Worm (Caenorhabditis elegans): ENCODE results near the gene T05C12.4.
A peak's percentile ranks its signal among the peaks of the same experiment; 100 is the strongest.

T05C12.4 gene

DNA sequence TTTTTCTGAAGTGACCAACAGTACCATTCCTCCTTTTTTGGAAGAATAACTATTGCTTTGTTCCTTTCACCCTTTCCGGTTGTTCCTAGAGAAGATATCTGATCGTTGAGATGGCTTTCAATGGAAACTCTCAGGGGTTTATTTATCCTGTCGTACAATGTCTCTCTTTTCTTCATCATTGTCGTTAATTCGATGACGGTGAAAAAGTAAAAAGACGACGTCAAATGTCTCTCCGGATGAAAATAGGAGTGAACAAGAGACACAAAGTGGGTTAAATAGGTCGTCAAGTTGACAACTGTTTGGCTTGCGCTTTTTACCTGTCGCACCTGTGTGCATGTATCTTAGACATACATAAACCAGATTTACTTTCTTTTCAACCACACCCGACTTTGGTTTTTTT lies 13.7 kb upstream of the T05C12.4 start:
- TF ChIP-seq blmp-1 (tag; optimal IDR thresholded peaks at IDR 0.05) (peak; percentile 96), efl-3 (GFP tag; optimal IDR thresholded peaks at IDR 0.05) (no peak)

DNA sequence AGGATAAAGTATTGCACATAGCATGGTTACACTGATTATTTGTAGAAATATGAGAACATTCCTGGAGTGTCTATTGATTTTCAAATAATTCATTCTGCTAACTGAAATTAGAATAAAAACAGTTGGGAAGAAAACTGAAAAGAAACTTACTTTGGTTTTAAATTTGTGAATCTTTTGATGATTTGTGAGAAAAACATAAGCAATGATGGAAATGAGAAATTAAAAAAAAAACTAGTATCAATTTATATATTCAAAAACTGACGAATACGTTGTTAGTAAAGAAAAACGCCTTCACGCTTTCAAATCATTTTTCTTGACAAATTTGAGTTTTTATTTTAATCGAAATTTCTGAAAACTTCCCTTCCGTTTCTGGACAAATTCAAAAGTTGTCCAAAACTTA lies 12.9 kb upstream of the T05C12.4 start, which contains the start of gene T05C12.9:
TSS of gene T05C12.9 (minus strand) at position 101 of the 400 bp plus-strand sequence.
- no peak for TF ChIP-seq aly-2 (tag; optimal IDR thresholded peaks at IDR 0.05)
- TF ChIP-seq mdl-1 (tag; optimal IDR thresholded peaks at IDR 0.05): no peak

DNA sequence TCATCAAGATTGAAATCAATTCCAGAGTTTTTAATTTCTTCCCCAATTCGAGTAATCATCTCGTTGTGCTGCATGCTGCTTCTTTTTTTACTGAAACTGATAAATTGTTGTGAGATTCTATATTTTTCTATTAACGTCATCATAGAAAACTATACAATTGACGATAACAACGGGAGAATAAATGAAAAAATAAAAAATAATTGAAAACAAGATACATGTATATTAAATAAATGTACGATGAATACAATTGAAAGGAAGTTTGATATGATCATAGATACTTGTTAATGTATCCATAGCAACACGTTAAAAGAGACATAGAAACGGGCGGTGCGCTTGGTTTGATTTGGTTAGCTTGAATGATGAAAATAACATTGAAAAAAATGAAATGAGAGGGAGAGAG lies 10.3 kb upstream of the T05C12.4 start, which contains the start of gene T05C12.8:
TSS of gene T05C12.8 (minus strand) at position 101 of the 400 bp plus-strand sequence.
- TF ChIP-seq lin-13 (GFP tag; optimal IDR thresholded peaks at IDR 0.05) (no peak), sptf-1 (tag; optimal IDR thresholded peaks at IDR 0.05) (no peak), nhr-84 (tag; optimal IDR thresholded peaks at IDR 0.05) (no peak), fkh-8 (tag; optimal IDR thresholded peaks at IDR 0.05) (peak; percentile 85), C04F5.9 (tag; optimal IDR thresholded peaks at IDR 0.05) (no peak)

- TF ChIP-seq aly-2 (tag; optimal IDR thresholded peaks at IDR 0.05) (peak; percentile 5), nhr-85 (tag) (peak; percentile 53), ztf-11 (tag; optimal IDR thresholded peaks at IDR 0.05) (no peak), lin-35 (GFP tag; optimal IDR thresholded peaks at IDR 0.05) (peak in 1 of 2 experiments; percentile 1)
These were observed 7.3 kb upstream of the T05C12.4 start for ce11 chrII:8187516-8187915.

- TF ChIP-seq lin-14 (GFP tag; optimal IDR thresholded peaks at IDR 0.05): peak; percentile 98
- peak; percentile 98 for TF ChIP-seq xbp-1 (tag; optimal IDR thresholded peaks at IDR 0.05)
- peak; percentile 38 for TF ChIP-seq pqm-1 (tag; optimal IDR thresholded peaks at IDR 0.05)
- peak; percentile 75 for TF ChIP-seq F16B12.6 (tag; optimal IDR thresholded peaks at IDR 0.05)
- TF ChIP-seq snpc-4 (tag; optimal IDR thresholded peaks at IDR 0.05): peak; percentile 91
- TF ChIP-seq C16A3.4 (tag; optimal IDR thresholded peaks at IDR 0.05): peak; percentile 98
- peak; percentile 96 for TF ChIP-seq jun-1 (tag; optimal IDR thresholded peaks at IDR 0.05)
- TF ChIP-seq hpl-2 (GFP tag; optimal IDR thresholded peaks at IDR 0.05): peak; percentile 95
- TF ChIP-seq zag-1 (tag; optimal IDR thresholded peaks at IDR 0.05): peak; percentile 87
- TF ChIP-seq dsc-1 (tag; optimal IDR thresholded peaks at IDR 0.05): peak; percentile 99
- peak; percentile 95 for TF ChIP-seq fos-1 (tag; optimal IDR thresholded peaks at IDR 0.05)
- TF ChIP-seq ces-1 (GFP tag; optimal IDR thresholded peaks at IDR 0.05): peak; percentile 39
- no peak for TF ChIP-seq alr-1 (tag; optimal IDR thresholded peaks at IDR 0.05; ENCODE audit: borderline replicate concordance)
- TF ChIP-seq grh-1 (GFP tag; IDR thresholded peaks at IDR 0.05): peak; percentile 98
- TF ChIP-seq nhr-237 (tag; optimal IDR thresholded peaks at IDR 0.05): peak; percentile 95
- peak; percentile 98 for TF ChIP-seq rnt-1 (tag; optimal IDR thresholded peaks at IDR 0.05)
- peak; percentile 97 to 99 (median 98) for TF ChIP-seq ceh-82 (tag; optimal IDR thresholded peaks at IDR 0.05)
- TF ChIP-seq elt-3 (tag; optimal IDR thresholded peaks at IDR 0.05): peak in 5 of 6 experiments; percentile 63 to 99 (median 91)
- peak; percentile 100 for TF ChIP-seq C04F5.9 (tag; optimal IDR thresholded peaks at IDR 0.05)
- peak; percentile 91 for TF ChIP-seq pax-3 (tag; optimal IDR thresholded peaks at IDR 0.05)
- TF ChIP-seq unc-98 (GFP tag; IDR thresholded peaks at IDR 0.05): peak; percentile 59; the same call in 1 of the 2 replicates
- no peak for TF ChIP-seq ets-5 (GFP tag; IDR thresholded peaks at IDR 0.05)
- peak; percentile 99 for TF ChIP-seq nhr-85 (tag)
- TF ChIP-seq sup-37 (GFP tag; optimal IDR thresholded peaks at IDR 0.05): peak; percentile 92
- TF ChIP-seq egl-27 (tag; optimal IDR thresholded peaks at IDR 0.05): peak; percentile 73 to 88
- TF ChIP-seq fkh-10 (GFP tag; optimal IDR thresholded peaks at IDR 0.05): peak; percentile 84
- TF ChIP-seq unc-30 (tag; optimal IDR thresholded peaks at IDR 0.05): peak; percentile 75
- peak; percentile 44 for TF ChIP-seq ceh-90 (tag; optimal IDR thresholded peaks at IDR 0.05)
- peak; percentile 85 for TF ChIP-seq mef-2 (tag; optimal IDR thresholded peaks at IDR 0.05)
- peak; percentile 97 for TF ChIP-seq irx-1 (tag; optimal IDR thresholded peaks at IDR 0.05)
- TF ChIP-seq nhr-76 (tag; optimal IDR thresholded peaks at IDR 0.05): peak; percentile 34
- peak; percentile 97 for TF ChIP-seq skn-1 (tag; optimal IDR thresholded peaks at IDR 0.05)
- peak; percentile 98 for TF ChIP-seq nhr-19 (GFP tag; conservative IDR thresholded peaks at IDR 0.05)
- TF ChIP-seq tbx-2 (tag; optimal IDR thresholded peaks at IDR 0.05): peak; percentile 98
- peak; percentile 98 for TF ChIP-seq swsn-7 (tag; optimal IDR thresholded peaks at IDR 0.05)
- peak; percentile 95 for TF ChIP-seq ztf-4 (tag; optimal IDR thresholded peaks at IDR 0.05)
These were observed 4.9 kb upstream of the T05C12.4 start, which contains the start of the genes mig-5 and cct-1 for ce11 chrII:8185016-8185493. mig-5 (minus strand) TSS chrII:8185023. cct-1 (plus strand) TSS chrII:8185443.

Data from whole organism, L1 larva.